Fruit fly (Drosophila melanogaster) whole organism, embryonic: ENCODE measurements around the gene Sys1.
A peak's percentile ranks its signal among the peaks of the same experiment; 100 is the strongest.

ENCODE experiments used
- ATbp ChIP-seq: fragments of 200-800 bp; sonication (Bioruptor generic); optimal IDR thresholded peaks from 2 replicates; lab custom pipeline; 2017; ENCODE audit warnings: missing biosample characterization, mild to moderate bottlenecking, missing genetic modification characterization, missing genetic modification reagents
- Ada2b ChIP-seq: fragments of 200-800 bp; sonication (Bioruptor generic); IDR thresholded peaks from 2 replicates; pipeline ENCODE4 v1.3.6; 2022; ENCODE audit warnings: missing biosample characterization, missing genetic modification characterization
- Antp ChIP-seq: fragments of 200-800 bp; sonication (Bioruptor generic); optimal IDR thresholded peaks from 3 replicates; lab custom pipeline; 2016; ENCODE audit warnings: missing biosample characterization, missing genetic modification characterization
- BEAF-32 ChIP-seq: fragments of 200-800 bp; sonication (Bioruptor generic); optimal IDR thresholded peaks from 3 replicates; lab custom pipeline; 2017; ENCODE audit warnings: missing biosample characterization, missing genetic modification characterization, mild to moderate bottlenecking, moderate library complexity, missing genetic modification reagents
- Bdp1 ChIP-seq: fragments of 200-800 bp; sonication (Bioruptor generic); optimal IDR thresholded peaks from 3 replicates; lab custom pipeline; 2016; ENCODE audit warnings: missing biosample characterization, missing genetic modification characterization
- CG11085 ChIP-seq: fragments of 200-800 bp; sonication (Bioruptor generic); IDR thresholded peaks from 2 replicates; pipeline ENCODE4 v1.3.6; 2022; ENCODE audit warnings: missing biosample characterization, missing genetic modification characterization
- CG12104 ChIP-seq: fragments of 200-800 bp; sonication (Bioruptor generic); optimal IDR thresholded peaks from 3 replicates; lab custom pipeline; 2016; ENCODE audit warnings: missing biosample characterization, missing genetic modification characterization
- CG12659 ChIP-seq: fragments of 200-800 bp; sonication (Bioruptor generic); optimal IDR thresholded peaks from 3 replicates; lab custom pipeline; 2017; ENCODE audit warnings: mild to moderate bottlenecking, missing biosample characterization, missing genetic modification reagents, missing genetic modification characterization
- CG12942 ChIP-seq: fragments of 200-800 bp; sonication (Bioruptor generic); optimal IDR thresholded peaks from 3 replicates; lab custom pipeline; 2016; ENCODE audit warnings: missing biosample characterization, missing genetic modification characterization
- CG13624 ChIP-seq: fragments of 200-800 bp; sonication (Bioruptor generic); optimal IDR thresholded peaks from 2 replicates; lab custom pipeline; 2016; ENCODE audit warnings: missing biosample characterization, missing genetic modification characterization
- CG14441 ChIP-seq: fragments of 200-800 bp; sonication (Bioruptor generic); IDR thresholded peaks from 2 replicates; pipeline ENCODE4 v1.3.6; 2022; ENCODE audit warnings: missing biosample characterization, missing genetic modification characterization
- CG17328 ChIP-seq: fragments of 200-800 bp; sonication (Bioruptor generic); IDR thresholded peaks from 2 replicates; pipeline ENCODE4 v1.3.6; 2022; ENCODE audit warnings: missing biosample characterization, missing genetic modification characterization
- CG17359 ChIP-seq: fragments of 200-800 bp; sonication (Bioruptor generic); optimal IDR thresholded peaks from 3 replicates; lab custom pipeline; 2018; ENCODE audit warnings: missing biosample characterization, mild to moderate bottlenecking, missing genetic modification characterization, moderate library complexity
- CG2120 ChIP-seq: fragments of 200-800 bp; sonication (Bioruptor generic); optimal IDR thresholded peaks from 3 replicates; lab custom pipeline; 2016; ENCODE audit warnings: missing biosample characterization, missing genetic modification characterization
- CG3838 ChIP-seq: fragments of 200-800 bp; sonication (Bioruptor generic); optimal IDR thresholded peaks from 3 replicates; lab custom pipeline; 2016; ENCODE audit warnings: missing biosample characterization, missing genetic modification characterization
- CG4328 ChIP-seq: fragments of 200-800 bp; sonication (Bioruptor generic); optimal IDR thresholded peaks from 3 replicates; lab custom pipeline; 2017; ENCODE audit warnings: missing biosample characterization, missing genetic modification reagents, missing genetic modification characterization
- CG4424 ChIP-seq: fragments of 200-800 bp; sonication (Bioruptor generic); optimal IDR thresholded peaks from 3 replicates; lab custom pipeline; 2016; ENCODE audit warnings: missing biosample characterization, missing genetic modification characterization
- CG6765 ChIP-seq: fragments of 200-800 bp; sonication (Bioruptor generic); optimal IDR thresholded peaks from 3 replicates; lab custom pipeline; 2017; ENCODE audit warnings: missing biosample characterization, mild to moderate bottlenecking, missing genetic modification characterization
- CG7786 ChIP-seq: fragments of 200-800 bp; sonication (Bioruptor generic); optimal IDR thresholded peaks from 2 replicates; lab custom pipeline; 2016; ENCODE audit warnings: missing biosample characterization, missing genetic modification characterization
- CG7839 ChIP-seq: fragments of 200-800 bp; sonication (Bioruptor generic); optimal IDR thresholded peaks from 3 replicates; lab custom pipeline; 2018; ENCODE audit warnings: missing biosample characterization, mild to moderate bottlenecking, missing genetic modification characterization, moderate library complexity
- CG8359 ChIP-seq: fragments of 200-800 bp; sonication (Bioruptor generic); optimal IDR thresholded peaks from 2 replicates; lab custom pipeline; 2017; ENCODE audit warnings: missing biosample characterization, mild to moderate bottlenecking, missing genetic modification characterization, borderline replicate concordance
- CG9215 ChIP-seq: fragments of 200-800 bp; sonication (Bioruptor generic); IDR thresholded peaks from 2 replicates; pipeline ENCODE4 v1.3.6; 2022; ENCODE audit warnings: missing biosample characterization, missing genetic modification characterization
- CG9797 ChIP-seq: fragments of 200-800 bp; sonication (Bioruptor generic); optimal IDR thresholded peaks from 3 replicates; lab custom pipeline; 2018; ENCODE audit warnings: missing biosample characterization, mild to moderate bottlenecking, missing genetic modification characterization
- CkIIα-i1 ChIP-seq: fragments of 200-800 bp; sonication (Bioruptor generic); IDR thresholded peaks from 2 replicates; pipeline ENCODE4 v1.3.6; 2022; ENCODE audit warnings: missing biosample characterization, missing genetic modification characterization
- E2f1 ChIP-seq: fragments of 200-800 bp; sonication (Bioruptor generic); IDR thresholded peaks from 2 replicates; pipeline ENCODE4 v1.3.6; 2022; ENCODE audit warnings: missing biosample characterization, missing genetic modification characterization
- Ets65A ChIP-seq: fragments of 200-800 bp; sonication (Bioruptor generic); peaks from one replicate; lab custom pipeline; 2016; ENCODE audit warnings: missing biosample characterization, missing genetic modification characterization
- Hmx ChIP-seq: fragments of 200-800 bp; sonication (Bioruptor generic); optimal IDR thresholded peaks from 2 replicates; lab custom pipeline; 2016; ENCODE audit warnings: missing biosample characterization, missing genetic modification characterization
- Hsf ChIP-seq: fragments of 200-800 bp; sonication (Bioruptor generic); optimal IDR thresholded peaks from 3 replicates; lab custom pipeline; 2016; ENCODE audit warnings: missing biosample characterization, missing genetic modification characterization
- Lpt ChIP-seq: fragments of >200 bp; optimal IDR thresholded peaks from 2 replicates; lab custom pipeline; 2018; ENCODE audit warnings: missing biosample characterization, missing genetic modification characterization
- MTF-1 ChIP-seq: fragments of 200-800 bp; sonication (Bioruptor generic); optimal IDR thresholded peaks from 2 replicates; lab custom pipeline; 2018; ENCODE audit warnings: missing biosample characterization, mild to moderate bottlenecking, missing genetic modification characterization, borderline replicate concordance
- Usf ChIP-seq: fragments of 200-800 bp; sonication (Bioruptor generic); optimal IDR thresholded peaks from 2 replicates; lab custom pipeline; 2017; ENCODE audit warnings: missing genotype, missing biosample characterization, missing genetic modification characterization
- amos ChIP-seq: fragments of 200-800 bp; sonication (Bioruptor generic); IDR thresholded peaks from 2 replicates; pipeline ENCODE4 v1.3.6; 2022; ENCODE audit warnings: missing biosample characterization, missing genetic modification characterization; ENCODE audit not compliant: partially characterized antibody
- bab2 ChIP-seq: fragments of 200-800 bp; sonication (Bioruptor generic); optimal IDR thresholded peaks from 2 replicates; lab custom pipeline; 2016; ENCODE audit warnings: missing biosample characterization, missing genetic modification characterization
- bigmax ChIP-seq: fragments of 200-800 bp; sonication (Bioruptor generic); optimal IDR thresholded peaks from 2 replicates; lab custom pipeline; 2018; ENCODE audit warnings: missing biosample characterization, mild to moderate bottlenecking, missing genetic modification characterization
- chn ChIP-seq: fragments of 200-800 bp; sonication (Bioruptor generic); optimal IDR thresholded peaks from 2 replicates; lab custom pipeline; 2016; ENCODE audit warnings: missing biosample characterization, missing genetic modification characterization
- eyg ChIP-seq: fragments of 200-800 bp; sonication (Bioruptor generic); optimal IDR thresholded peaks from 3 replicates; lab custom pipeline; 2016; ENCODE audit warnings: missing biosample characterization, missing genetic modification characterization
- fd96Cb ChIP-seq: fragments of 200-800 bp; sonication (Bioruptor generic); optimal IDR thresholded peaks from 2 replicates; lab custom pipeline; 2018; ENCODE audit warnings: missing biosample characterization, mild to moderate bottlenecking, missing genetic modification characterization, moderate library complexity
- gsb ChIP-seq: fragments of 200-800 bp; sonication (Bioruptor generic); IDR thresholded peaks from 2 replicates; pipeline ENCODE4 v1.3.6; 2022; ENCODE audit warnings: missing biosample characterization, missing genetic modification characterization
- jing ChIP-seq: fragments of 200-800 bp; sonication (Bioruptor generic); optimal IDR thresholded peaks from 2 replicates; lab custom pipeline; 2018; ENCODE audit warnings: missing biosample characterization, mild to moderate bottlenecking, missing genetic modification characterization
- nmo ChIP-seq: fragments of 200-800 bp; sonication (Bioruptor generic); optimal IDR thresholded peaks from 2 replicates; lab custom pipeline; 2018; ENCODE audit warnings: missing biosample characterization, mild to moderate bottlenecking, missing genetic modification characterization, moderate library complexity
- p53 ChIP-seq: fragments of 200-800 bp; sonication (Bioruptor generic); optimal IDR thresholded peaks from 2 replicates; lab custom pipeline; 2016; ENCODE audit warnings: missing biosample characterization, missing genetic modification characterization
- run ChIP-seq: fragments of 200-800 bp; sonication (Bioruptor generic); optimal IDR thresholded peaks from 3 replicates; lab custom pipeline; 2018; ENCODE audit warnings: missing biosample characterization, mild to moderate bottlenecking, missing genetic modification characterization
- sisA ChIP-seq: fragments of 200-800 bp; sonication (Bioruptor generic); IDR thresholded peaks from 2 replicates; pipeline ENCODE4 v1.3.6; 2022; ENCODE audit warnings: missing biosample characterization, missing genetic modification characterization
- sug ChIP-seq: fragments of 200-800 bp; optimal IDR thresholded peaks from 2 replicates; lab custom pipeline; 2019; ENCODE audit warnings: missing biosample characterization, mild to moderate bottlenecking, missing genetic modification characterization, moderate library complexity
- toy ChIP-seq: fragments of 200-800 bp; sonication (Bioruptor generic); IDR thresholded peaks from 2 replicates; pipeline ENCODE4 v1.3.6; 2022; ENCODE audit warnings: missing biosample characterization, missing genetic modification characterization
- trh ChIP-seq: fragments of 200-800 bp; sonication (Bioruptor generic); optimal IDR thresholded peaks from 2 replicates; lab custom pipeline; 2016; ENCODE audit warnings: missing biosample characterization, missing genetic modification characterization
- tup ChIP-seq: fragments of 200-800 bp; sonication (Bioruptor generic); optimal IDR thresholded peaks from 2 replicates; lab custom pipeline; 2016; ENCODE audit warnings: missing biosample characterization, mild to moderate bottlenecking, missing genetic modification characterization, moderate library complexity
- zen ChIP-seq: fragments of 200-800 bp; sonication (Bioruptor generic); optimal IDR thresholded peaks from 3 replicates; lab custom pipeline; 2018; ENCODE audit warnings: missing biosample characterization, mild to moderate bottlenecking, missing genetic modification characterization, moderate library complexity
- zfh1 ChIP-seq: fragments of 200-800 bp; sonication (Bioruptor generic); IDR thresholded peaks from 3 replicates; pipeline ENCODE4 v1.3.6; 2022; ENCODE audit warnings: missing biosample characterization, missing genetic modification characterization
- zfh2 ChIP-seq: fragments of 200-800 bp; sonication (Bioruptor generic); optimal IDR thresholded peaks from 2 replicates; lab custom pipeline; 2016; ENCODE audit warnings: missing biosample characterization, missing genetic modification characterization

The Sys1 gene

dm6 chr3R:8659200-8659897 lies 6.7 kb downstream of the Sys1 start (continued):
- peak; percentile 46; the same call in 1 of the 2 replicates for TF ChIP-seq Ada2b
- TF ChIP-seq fd96Cb (tag; lab: Kevin White, UChicago): peak; percentile 30
- peak; percentile 61 for TF ChIP-seq Hsf (GFP tag; lab: Kevin White, UChicago)
- TF ChIP-seq CG13624: peak; percentile 59
- TF ChIP-seq trh (GFP tag; lab: Kevin White, UChicago): peak; percentile 4
- no peak for TF ChIP-seq Ets65A (GFP tag; lab: Kevin White, UChicago)
- no peak for TF ChIP-seq Hmx
- TF ChIP-seq CG2120 (GFP tag; lab: Kevin White, UChicago): peak; percentile 74
- peak; percentile 78 for TF ChIP-seq CG12659 (GFP tag; lab: Kevin White, UChicago)
- TF ChIP-seq CG9215: peak; percentile 33; the same call in 1 of the 2 replicates
- TF ChIP-seq zfh2 (GFP tag; lab: Kevin White, UChicago): peak; percentile 33
- TF ChIP-seq tup (GFP tag; lab: Kevin White, UChicago): no peak
- TF ChIP-seq CG12104 (GFP tag; lab: Kevin White, UChicago): peak; percentile 66
- peak; percentile 38 for TF ChIP-seq bab2
- TF ChIP-seq E2f1: no peak
- peak; percentile 44 for TF ChIP-seq zen (tag; lab: Kevin White, UChicago)
- TF ChIP-seq CG17328: peak; percentile 44; the same call in 1 of the 2 replicates
- TF ChIP-seq run: no peak
- TF ChIP-seq CG17359: peak; percentile 52
- TF ChIP-seq CG14441 (GFP tag; lab: Robert Waterston, UW): peak; percentile 65
- TF ChIP-seq CkIIα-i1 (GFP tag; lab: Robert Waterston, UW): no peak
- TF ChIP-seq toy (GFP tag; lab: Robert Waterston, UW): 0 out of 2 replicates have a peak, but pooled peaks have one; percentile 22
- no peak for TF ChIP-seq jing
- TF ChIP-seq ATbp: peak; percentile 47
- TF ChIP-seq p53 (GFP tag; lab: Kevin White, UChicago): no peak
- TF ChIP-seq CG9797 (GFP tag; lab: Kevin White, UChicago): no peak
- TF ChIP-seq CG6765 (GFP tag; lab: Kevin White, UChicago): no peak
- no peak for TF ChIP-seq Lpt (GFP tag; lab: Kevin White, UChicago)
- peak; percentile 45 for TF ChIP-seq nmo (GFP tag; lab: Kevin White, UChicago)
- peak; percentile 62 for TF ChIP-seq MTF-1 (GFP tag; lab: Kevin White, UChicago)
- TF ChIP-seq BEAF-32 (GFP tag; lab: Kevin White, UChicago): no peak
- peak; percentile 47 for TF ChIP-seq CG4328 (GFP tag; lab: Kevin White, UChicago)
- peak; percentile 19 for TF ChIP-seq Usf
- TF ChIP-seq CG3838 (GFP tag; lab: Kevin White, UChicago): peak; percentile 37
- no peak for TF ChIP-seq CG11085 (GFP tag; lab: Robert Waterston, UW)
- TF ChIP-seq sisA (GFP tag; lab: Robert Waterston, UW): peak; percentile 40
- TF ChIP-seq gsb (GFP tag; lab: Robert Waterston, UW): peak; percentile 40; the same call in 1 of the 2 replicates
- TF ChIP-seq CG8359 (GFP tag; lab: Kevin White, UChicago): no peak
- peak; percentile 21; the same call in 1 of the 2 replicates for TF ChIP-seq amos (GFP tag; lab: Robert Waterston, UW)
- TF ChIP-seq CG4424 (GFP tag; lab: Kevin White, UChicago): peak; percentile 35
- peak; percentile 33 for TF ChIP-seq Antp (GFP tag; lab: Kevin White, UChicago)
- TF ChIP-seq CG7786 (GFP tag; lab: Kevin White, UChicago): peak; percentile 34
- TF ChIP-seq zfh1: peak; percentile 75; the same call in 2 of the 3 replicates
- peak; percentile 7 for TF ChIP-seq bigmax (GFP tag; lab: Kevin White, UChicago)
- peak; percentile 59 for TF ChIP-seq sug (tag; lab: Kevin White, UChicago)
- peak; percentile 22 for TF ChIP-seq CG12942 (GFP tag; lab: Kevin White, UChicago)
- TF ChIP-seq CG7839 (tag; lab: Kevin White, UChicago): peak; percentile 68
- TF ChIP-seq Bdp1 (GFP tag; lab: Kevin White, UChicago): no peak
- no peak for TF ChIP-seq eyg
- TF ChIP-seq chn (GFP tag; lab: Kevin White, UChicago): peak; percentile 28
